Fruit fly (Drosophila melanogaster): ENCODE results near the gene path.

path gene

DNA sequence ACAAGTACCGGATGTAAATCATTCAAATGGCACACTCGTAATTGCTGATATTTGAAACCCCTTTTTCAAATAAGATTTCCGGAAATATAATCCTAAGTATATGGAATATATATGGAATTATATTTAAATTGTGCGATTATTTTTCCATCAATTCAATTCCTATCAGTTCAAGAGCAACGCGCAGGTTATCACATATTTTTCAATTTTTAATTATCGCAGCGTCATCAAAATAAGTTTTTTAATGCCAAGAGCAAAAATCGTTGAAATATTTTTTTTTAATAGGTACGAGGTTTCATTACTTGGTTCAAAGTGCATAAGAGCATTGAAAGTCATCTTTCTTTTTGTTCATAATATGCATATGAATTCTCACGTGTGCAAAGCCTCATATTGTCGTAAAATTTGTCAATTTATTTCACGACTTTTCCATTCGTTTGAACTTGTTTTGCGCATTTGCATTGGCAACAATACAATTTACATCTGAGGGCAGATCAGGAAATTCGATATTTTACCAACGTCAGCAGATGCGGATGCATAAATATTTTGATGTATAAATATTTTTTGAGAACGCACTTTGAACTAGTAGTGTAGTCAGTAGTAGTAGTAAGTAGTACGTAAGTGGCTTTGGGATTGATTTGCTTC is 7.0 kb downstream of the path start:
- TF ChIP-seq ttk (optimal IDR thresholded peaks at IDR 0.05) (no peak), Sin3A (optimal IDR thresholded peaks at IDR 0.05) (no peak), psq (optimal IDR thresholded peaks at IDR 0.05) (no peak), insv (optimal IDR thresholded peaks at IDR 0.05) (no peak), Myc (optimal IDR thresholded peaks at IDR 0.05) (no peak), h (optimal IDR thresholded peaks at IDR 0.05) (no peak)

- no peak for TF ChIP-seq psq (optimal IDR thresholded peaks at IDR 0.05)
- no peak for TF ChIP-seq ttk (optimal IDR thresholded peaks at IDR 0.05)
- TF ChIP-seq Sin3A (optimal IDR thresholded peaks at IDR 0.05): no peak
- TF ChIP-seq Myc (optimal IDR thresholded peaks at IDR 0.05): no peak
- TF ChIP-seq h (optimal IDR thresholded peaks at IDR 0.05): no peak
- TF ChIP-seq insv (optimal IDR thresholded peaks at IDR 0.05): no peak
These were observed 7.9 kb downstream of the path start for dm6 chr3L:9497249-9497648.

DNA sequence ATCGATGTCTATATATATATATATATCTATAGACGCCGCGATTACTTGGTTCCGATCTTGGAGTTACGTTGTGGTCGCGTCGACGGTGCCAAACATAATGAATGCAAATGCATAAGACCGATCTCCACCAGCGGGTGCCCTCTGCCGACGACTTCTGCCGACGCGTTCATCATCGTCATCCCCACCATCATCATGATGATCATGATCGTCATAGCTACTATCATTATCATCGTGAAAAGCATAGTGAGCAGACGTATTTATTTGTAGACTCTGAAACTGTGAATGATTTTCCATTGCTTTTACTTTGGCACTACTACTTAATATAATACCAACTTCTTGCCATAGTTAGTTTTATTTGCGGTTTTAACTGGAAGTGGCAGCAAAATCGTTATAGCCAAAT is 13.0 kb downstream of the path start, which contains the start of gene CG32037:
Gene CG32037, minus strand, starts transcription at position 101 of the 400 bp plus-strand sequence.
- TF ChIP-seq Myc (optimal IDR thresholded peaks at IDR 0.05): no peak
- TF ChIP-seq ttk (optimal IDR thresholded peaks at IDR 0.05): no peak
- no peak for TF ChIP-seq psq (optimal IDR thresholded peaks at IDR 0.05)
- no peak for TF ChIP-seq insv (optimal IDR thresholded peaks at IDR 0.05)
- no peak for TF ChIP-seq Sin3A (optimal IDR thresholded peaks at IDR 0.05)
- TF ChIP-seq h (optimal IDR thresholded peaks at IDR 0.05): no peak

DNA sequence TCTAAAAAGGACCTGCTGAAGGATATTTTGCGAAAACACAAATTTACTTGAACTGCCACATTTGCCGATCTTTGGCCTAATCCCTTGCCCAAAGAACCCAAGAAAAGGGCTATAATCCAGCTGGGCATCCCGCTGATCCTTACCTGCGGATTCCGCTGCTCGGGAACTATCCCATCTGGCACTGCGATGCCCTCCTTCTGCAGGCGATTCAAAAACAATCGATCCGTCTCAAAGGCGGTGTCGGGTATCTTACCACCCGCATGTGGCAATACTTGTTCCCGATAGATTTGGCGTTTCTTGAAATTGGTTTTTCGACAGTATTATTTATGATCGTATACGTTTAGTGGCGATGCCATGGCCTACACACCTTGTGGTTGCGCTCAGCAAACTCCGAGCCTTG is 13.8 kb downstream of the path start:
- TF ChIP-seq ttk (optimal IDR thresholded peaks at IDR 0.05) (no peak), Myc (optimal IDR thresholded peaks at IDR 0.05) (no peak), insv (optimal IDR thresholded peaks at IDR 0.05) (no peak), Sin3A (optimal IDR thresholded peaks at IDR 0.05) (no peak), h (optimal IDR thresholded peaks at IDR 0.05) (no peak), psq (optimal IDR thresholded peaks at IDR 0.05) (no peak)

DNA sequence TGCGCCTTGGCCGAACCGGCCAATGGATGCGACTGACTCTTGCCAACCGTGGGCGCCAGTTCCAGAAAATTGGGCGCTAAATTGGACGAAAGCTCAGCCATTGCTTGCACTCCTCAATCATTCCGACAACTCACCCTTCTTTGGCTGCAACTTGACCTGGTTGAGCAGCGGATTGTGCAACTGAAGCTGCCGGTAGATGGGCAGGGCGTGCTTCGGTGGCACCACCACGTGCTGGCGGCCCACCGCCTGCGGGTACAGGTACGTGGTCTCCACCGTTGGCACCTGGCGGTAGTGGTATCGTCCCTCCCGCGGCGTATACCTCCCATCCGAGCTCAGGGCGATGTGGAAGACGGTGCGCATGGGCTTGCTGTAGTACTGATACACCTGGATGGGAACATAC is 14.7 kb downstream of the path start:
- TF ChIP-seq Myc (optimal IDR thresholded peaks at IDR 0.05) (no peak), insv (optimal IDR thresholded peaks at IDR 0.05) (no peak), ttk (optimal IDR thresholded peaks at IDR 0.05) (no peak), h (optimal IDR thresholded peaks at IDR 0.05) (no peak), psq (optimal IDR thresholded peaks at IDR 0.05) (no peak), Sin3A (optimal IDR thresholded peaks at IDR 0.05) (no peak)

DNA sequence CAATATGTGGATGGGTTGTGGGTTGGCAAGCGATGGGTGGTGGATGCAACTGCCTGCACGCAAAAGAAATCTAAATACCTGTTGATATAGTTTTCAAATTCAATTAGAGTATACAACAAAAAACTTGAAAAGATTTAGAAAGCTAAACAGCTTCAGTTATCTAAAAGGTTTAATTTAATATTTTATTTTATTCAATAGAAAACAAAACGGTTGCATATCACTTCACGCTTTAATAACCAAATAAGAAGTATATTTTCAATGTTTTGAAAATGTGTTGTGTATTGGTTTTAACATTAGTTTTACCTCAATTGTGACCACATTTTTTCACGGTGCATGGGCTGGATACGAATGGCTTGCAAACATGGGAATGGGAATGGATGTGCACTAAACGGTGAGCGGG is 15.5 kb downstream of the path start:
- TF ChIP-seq Myc (optimal IDR thresholded peaks at IDR 0.05) (no peak), ttk (optimal IDR thresholded peaks at IDR 0.05) (no peak), h (optimal IDR thresholded peaks at IDR 0.05) (no peak), Sin3A (optimal IDR thresholded peaks at IDR 0.05) (no peak), insv (optimal IDR thresholded peaks at IDR 0.05) (no peak), psq (optimal IDR thresholded peaks at IDR 0.05) (no peak)

dm6 chr3L:9489133-9489532 is 16.0 kb downstream of the path start, which contains the start of gene CG32036:
CG32036 (minus strand) TSS chr3L:9489233.
- TF ChIP-seq insv (optimal IDR thresholded peaks at IDR 0.05) (no peak), ttk (optimal IDR thresholded peaks at IDR 0.05) (no peak), Myc (optimal IDR thresholded peaks at IDR 0.05) (no peak), h (optimal IDR thresholded peaks at IDR 0.05) (no peak), psq (optimal IDR thresholded peaks at IDR 0.05) (no peak), Sin3A (optimal IDR thresholded peaks at IDR 0.05) (no peak)

- TF ChIP-seq h (optimal IDR thresholded peaks at IDR 0.05) (no peak), Sin3A (optimal IDR thresholded peaks at IDR 0.05) (no peak), ttk (optimal IDR thresholded peaks at IDR 0.05) (no peak), Myc (optimal IDR thresholded peaks at IDR 0.05) (no peak), insv (optimal IDR thresholded peaks at IDR 0.05) (no peak), psq (optimal IDR thresholded peaks at IDR 0.05) (no peak)
These were observed 17.5 kb downstream of the path start, which contains the start of gene pall for dm6 chr3L:9487586-9487985. pall (minus strand) TSS chr3L:9487790.

DNA sequence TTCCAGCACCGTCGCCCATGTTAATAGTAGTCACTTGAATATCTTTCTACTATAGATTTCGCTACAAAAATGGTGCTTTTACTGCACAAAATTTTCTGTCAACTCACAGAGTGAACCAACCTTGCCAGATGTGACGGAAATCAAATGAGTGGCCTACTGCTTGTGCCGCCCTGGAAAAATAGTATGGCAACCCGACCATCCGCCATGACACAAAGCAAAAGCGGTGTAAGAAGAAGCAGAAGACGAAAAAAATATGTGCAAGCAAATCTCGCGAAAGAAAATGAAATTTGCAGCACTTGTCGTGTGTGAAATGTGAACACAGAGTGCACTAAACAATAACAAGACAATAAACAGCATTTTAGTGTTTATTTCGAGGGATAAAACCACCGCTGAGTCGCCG is 28.3 kb downstream of the path start, which contains the start of the genes Uch-L5 and Jarid2:
Gene Uch-L5, minus strand, starts transcription at position 137 of the 400 bp plus-strand sequence.
Gene Jarid2, plus strand, starts transcription at position 210 of the 400 bp plus-strand sequence.
- TF ChIP-seq Myc (optimal IDR thresholded peaks at IDR 0.05) (no peak), h (optimal IDR thresholded peaks at IDR 0.05) (no peak), psq (optimal IDR thresholded peaks at IDR 0.05) (no peak), ttk (optimal IDR thresholded peaks at IDR 0.05) (no peak), Sin3A (optimal IDR thresholded peaks at IDR 0.05) (no peak), insv (optimal IDR thresholded peaks at IDR 0.05) (no peak)

dm6 chr3L:9471151-9471903 is 33.8 kb downstream of the path start:
- no peak for TF ChIP-seq Sin3A (optimal IDR thresholded peaks at IDR 0.05)
- TF ChIP-seq insv (optimal IDR thresholded peaks at IDR 0.05): no peak
- no peak for TF ChIP-seq ttk (optimal IDR thresholded peaks at IDR 0.05)
- no peak for TF ChIP-seq Myc (optimal IDR thresholded peaks at IDR 0.05)
- no peak for TF ChIP-seq psq (optimal IDR thresholded peaks at IDR 0.05)

DNA sequence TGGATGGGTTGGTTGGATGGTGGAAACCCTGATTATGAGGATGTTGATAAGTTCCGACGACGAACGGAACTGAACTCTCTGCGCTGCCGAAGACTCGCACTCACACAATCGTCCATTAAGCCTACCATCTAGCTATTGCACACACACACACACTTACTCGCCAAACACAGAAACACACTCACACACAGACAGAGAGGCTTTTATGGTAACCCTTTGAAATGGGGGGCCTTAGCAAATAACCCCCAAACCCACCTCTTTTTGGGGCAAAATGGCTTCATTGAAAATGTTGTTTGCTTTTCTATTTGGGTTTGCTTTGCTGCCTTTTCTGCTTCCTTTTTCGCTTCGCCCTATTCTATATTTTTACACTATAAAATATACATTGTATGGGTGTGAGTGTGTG is 36.0 kb downstream of the path start:
- TF ChIP-seq Sin3A (optimal IDR thresholded peaks at IDR 0.05) (no peak), Myc (optimal IDR thresholded peaks at IDR 0.05) (no peak), h (optimal IDR thresholded peaks at IDR 0.05) (no peak), insv (optimal IDR thresholded peaks at IDR 0.05) (no peak), psq (optimal IDR thresholded peaks at IDR 0.05) (no peak), ttk (optimal IDR thresholded peaks at IDR 0.05) (no peak)

DNA sequence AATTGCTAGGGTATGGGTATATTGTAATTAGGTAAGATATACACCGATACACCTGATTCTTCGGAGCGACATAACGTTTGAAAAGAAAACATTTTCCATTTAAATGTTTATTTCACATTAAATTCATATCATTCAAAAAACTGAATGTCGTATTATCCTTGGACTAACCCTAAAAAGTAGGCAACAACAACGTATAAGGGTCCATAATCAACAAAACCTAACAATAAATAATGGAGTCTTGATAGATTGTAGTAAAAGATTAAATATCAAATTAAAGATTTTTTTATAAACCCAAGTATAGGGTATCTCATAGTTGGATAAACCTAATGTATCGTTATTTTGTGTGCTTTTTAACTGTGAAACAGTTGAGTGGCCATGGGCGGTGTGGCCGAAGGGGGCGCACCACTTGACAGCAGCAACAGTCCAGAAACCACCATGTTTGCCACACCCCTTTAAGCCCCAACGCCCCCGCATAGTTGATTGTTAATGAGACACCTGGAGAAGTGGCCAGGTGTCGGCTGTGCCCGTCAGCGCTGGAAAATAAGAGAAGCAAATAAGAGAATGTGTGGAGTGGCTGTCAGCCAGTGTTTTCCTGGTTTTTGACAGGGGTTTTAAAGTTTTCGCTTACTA is 36.8 kb downstream of the path start:
- no peak for TF ChIP-seq Myc (optimal IDR thresholded peaks at IDR 0.05)
- TF ChIP-seq Sin3A (optimal IDR thresholded peaks at IDR 0.05): no peak
- no peak for TF ChIP-seq psq (optimal IDR thresholded peaks at IDR 0.05)
- no peak for TF ChIP-seq h (optimal IDR thresholded peaks at IDR 0.05)
- no peak for TF ChIP-seq insv (optimal IDR thresholded peaks at IDR 0.05)
- no peak for TF ChIP-seq ttk (optimal IDR thresholded peaks at IDR 0.05)
